Fruit fly (Drosophila melanogaster): ENCODE measurements around the gene CG15412.

DNA sequence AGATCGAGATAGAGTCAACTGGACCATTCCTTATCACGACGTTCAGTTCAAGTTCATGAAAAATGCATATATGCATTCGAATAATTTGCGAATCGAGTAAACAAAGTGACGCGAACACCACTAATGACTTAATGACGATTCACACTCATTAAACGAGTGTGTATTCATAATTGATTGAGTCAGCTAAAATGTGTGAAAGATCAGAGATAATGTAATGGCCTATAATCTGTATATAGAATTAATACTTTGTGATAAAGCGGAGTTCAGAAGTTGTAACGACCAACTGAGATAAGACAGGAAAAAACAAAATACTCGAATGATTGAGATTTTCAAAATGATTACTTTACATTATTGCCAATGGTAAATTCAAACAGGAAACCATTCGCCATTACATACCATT lies 5.7 kb downstream of the CG15412 start:
- no peak for TF ChIP-seq OdsH (GFP tag; optimal IDR thresholded peaks at IDR 0.05)
- TF ChIP-seq CG16779 (tag; optimal IDR thresholded peaks at IDR 0.05): no peak
- no peak for TF ChIP-seq CG32006 (GFP tag; optimal IDR thresholded peaks at IDR 0.05)
- no peak for TF ChIP-seq Eip75B (GFP tag; optimal IDR thresholded peaks at IDR 0.05)
- no peak for TF ChIP-seq CG8119 (GFP tag; IDR thresholded peaks at IDR 0.05)
- no peak for TF ChIP-seq CG3919 (GFP tag; optimal IDR thresholded peaks at IDR 0.05)
- no peak for TF ChIP-seq fd59A (GFP tag; optimal IDR thresholded peaks at IDR 0.05)
- TF ChIP-seq Hr38 (GFP tag; optimal IDR thresholded peaks at IDR 0.05): no peak
- no peak for TF ChIP-seq CG11762 (GFP tag; optimal IDR thresholded peaks at IDR 0.05; ENCODE audit: insufficient read depth)
- no peak for TF ChIP-seq CG8632 (GFP tag; optimal IDR thresholded peaks at IDR 0.05)
- no peak for TF ChIP-seq Eip78C (GFP tag)
- no peak for TF ChIP-seq CG1621 (tag; optimal IDR thresholded peaks at IDR 0.05)
- TF ChIP-seq CG11294 (GFP tag; IDR thresholded peaks at IDR 0.05): no peak
- no peak for TF ChIP-seq dsx (GFP tag; optimal IDR thresholded peaks at IDR 0.05; ENCODE audit: poor library complexity, severe bottlenecking)
